Worm (Caenorhabditis elegans): ENCODE data around the gene set-17.

set-17 gene

DNA sequence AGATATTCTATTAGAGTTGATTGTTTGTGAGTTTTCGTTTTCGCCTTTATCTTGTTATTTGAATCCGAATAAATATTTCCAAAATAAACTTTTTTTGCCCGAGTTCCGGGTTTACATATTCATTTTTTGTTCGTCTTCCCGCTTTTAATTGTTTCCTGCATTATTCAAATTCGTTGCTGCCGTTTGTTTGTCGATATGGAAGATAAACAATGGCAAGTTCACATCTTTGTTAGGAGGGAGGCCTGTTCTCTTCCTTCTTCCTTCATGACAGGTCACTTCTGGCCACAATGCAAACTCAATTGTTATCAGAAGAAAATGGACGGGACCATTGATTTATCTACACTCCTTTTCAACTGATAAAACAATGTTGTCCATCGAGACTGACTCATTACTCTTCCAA, 50.7 kb downstream of the set-17 start:
- TF ChIP-seq nhr-11 (tag; optimal IDR thresholded peaks at IDR 0.05): no peak
- TF ChIP-seq sma-9 (GFP tag; optimal IDR thresholded peaks at IDR 0.05): no peak
- TF ChIP-seq sma-9 (tag; optimal IDR thresholded peaks at IDR 0.05): no peak
- TF ChIP-seq ceh-16 (tag; optimal IDR thresholded peaks at IDR 0.05): no peak
- TF ChIP-seq crh-2 (tag; optimal IDR thresholded peaks at IDR 0.05): no peak
- no peak for TF ChIP-seq aly-2 (tag; optimal IDR thresholded peaks at IDR 0.05)
- TF ChIP-seq elt-1 (tag; optimal IDR thresholded peaks at IDR 0.05): no peak
- TF ChIP-seq dmd-4 (tag; optimal IDR thresholded peaks at IDR 0.05): no peak

Measured in whole organism, L2 larva.